Worm (Caenorhabditis elegans) whole organism, late embryonic: ENCODE data around the gene ador-1.

Experiments used
- C08G9.2 ChIP-seq: sonication (generic microtip); optimal IDR thresholded peaks from 2 replicates; lab custom pipeline; 2016; ENCODE audit warnings: mild to moderate bottlenecking, missing genetic modification characterization, moderate library complexity, missing compliant biosample characterization
- C38D4.7 ChIP-seq: fragments of 200-800 bp; sonication (Bioruptor generic); optimal IDR thresholded peaks from 2 replicates; lab custom pipeline; 2018; ENCODE audit warnings: mild to moderate bottlenecking, missing genetic modification characterization, moderate library complexity, missing compliant biosample characterization
- F13H6.1 ChIP-seq: sonication (generic microtip); optimal IDR thresholded peaks from 2 replicates; lab custom pipeline; 2016; ENCODE audit warnings: missing genetic modification characterization, missing compliant biosample characterization
- K09A11.1 ChIP-seq: sonication (generic microtip); optimal IDR thresholded peaks from 2 replicates; lab custom pipeline; 2017; ENCODE audit warnings: antibody characterized with exemption, mild to moderate bottlenecking, missing genetic modification characterization, missing compliant biosample characterization; ENCODE audit not compliant: insufficient read depth
- Y22D7AL.16 ChIP-seq: sonication (generic microtip); optimal IDR thresholded peaks from 2 replicates; lab custom pipeline; 2016; ENCODE audit warnings: missing genetic modification characterization, missing compliant biosample characterization
- ahr-1 ChIP-seq: sonication (generic microtip); optimal IDR thresholded peaks from 2 replicates; lab custom pipeline; 2016; ENCODE audit warnings: missing genetic modification characterization, missing compliant biosample characterization
- ama-1 ChIP-seq: fragments of 150-350 bp; optimal IDR thresholded peaks from 2 replicates; lab custom pipeline; 2014
- ceh-19 ChIP-seq: fragments of 200-800 bp; sonication (Bioruptor generic); optimal IDR thresholded peaks from 2 replicates; lab custom pipeline; 2018; ENCODE audit warnings: mild to moderate bottlenecking, missing genetic modification characterization, missing compliant biosample characterization
- ceh-2 ChIP-seq: sonication (generic microtip); optimal IDR thresholded peaks from 2 replicates; lab custom pipeline; 2016; ENCODE audit warnings: missing genotype, missing genetic modification characterization, missing compliant biosample characterization
- ceh-22 ChIP-seq: sonication (generic microtip); optimal IDR thresholded peaks from 2 replicates; lab custom pipeline; 2017; ENCODE audit warnings: missing biosample characterization, missing genetic modification characterization
- ceh-31 ChIP-seq: sonication (generic microtip); optimal IDR thresholded peaks from 2 replicates; lab custom pipeline; 2016; ENCODE audit warnings: missing genetic modification characterization, missing compliant biosample characterization
- ceh-34 ChIP-seq: sonication (generic microtip); optimal IDR thresholded peaks from 2 replicates; lab custom pipeline; 2016; ENCODE audit warnings: mild to moderate bottlenecking, missing genetic modification characterization, missing compliant biosample characterization
- ceh-45 ChIP-seq: fragments of 200-800 bp; sonication (Bioruptor generic); IDR thresholded peaks from 2 replicates; pipeline ENCODE4 v1.3.6; 2022; ENCODE audit warnings: missing genetic modification reagents, missing genetic modification characterization, missing compliant biosample characterization
- ceh-48 ChIP-seq: sonication (generic microtip); optimal IDR thresholded peaks from 2 replicates; lab custom pipeline; 2016; ENCODE audit warnings: missing genetic modification characterization, inconsistent platforms, missing compliant biosample characterization
- ceh-9 ChIP-seq: sonication (generic microtip); optimal IDR thresholded peaks from 2 replicates; lab custom pipeline; 2016; ENCODE audit warnings: mild to moderate bottlenecking, missing genetic modification characterization, inconsistent platforms, missing compliant biosample characterization
- che-1 ChIP-seq: sonication (generic microtip); optimal IDR thresholded peaks from 2 replicates; lab custom pipeline; 2016; ENCODE audit warnings: mild to moderate bottlenecking, missing genetic modification characterization, missing compliant biosample characterization
- dmd-4 ChIP-seq: sonication (generic microtip); optimal IDR thresholded peaks from 2 replicates; lab custom pipeline; 2016; ENCODE audit warnings: borderline replicate concordance, missing genetic modification characterization, missing compliant biosample characterization
- dve-1 ChIP-seq: sonication (generic microtip); optimal IDR thresholded peaks from 2 replicates; lab custom pipeline; 2017; ENCODE audit warnings: antibody characterized with exemption, mild to moderate bottlenecking, missing genetic modification characterization, missing compliant biosample characterization
- elt-2 ChIP-seq: sonication (generic microtip); optimal IDR thresholded peaks from 2 replicates; lab custom pipeline; 2016; ENCODE audit warnings: missing genetic modification reagents, missing genetic modification characterization, missing compliant biosample characterization
- elt-4 ChIP-seq: sonication (generic microtip); optimal IDR thresholded peaks from 2 replicates; lab custom pipeline; 2016; ENCODE audit warnings: missing genetic modification characterization, missing compliant biosample characterization
- eyg-1 ChIP-seq: sonication (generic microtip); optimal IDR thresholded peaks from 2 replicates; lab custom pipeline; 2016; ENCODE audit warnings: missing genotype, missing genetic modification characterization, missing compliant biosample characterization
- fkh-10 ChIP-seq: fragments of 150-350 bp; optimal IDR thresholded peaks from 2 replicates; lab custom pipeline; 2014; ENCODE audit warnings: missing biosample characterization, missing genetic modification reagents, missing genetic modification characterization
- fkh-6 ChIP-seq: sonication (generic microtip); optimal IDR thresholded peaks from 2 replicates; lab custom pipeline; 2016; ENCODE audit warnings: missing genetic modification characterization, missing compliant biosample characterization
- gmeb-2 ChIP-seq: sonication (generic microtip); optimal IDR thresholded peaks from 2 replicates; lab custom pipeline; 2016; ENCODE audit warnings: missing genetic modification characterization, inconsistent platforms, missing compliant biosample characterization
- hlh-13 ChIP-seq: fragments of 200-800 bp; sonication (Bioruptor generic); optimal IDR thresholded peaks from 2 replicates; lab custom pipeline; 2018; ENCODE audit warnings: mild to moderate bottlenecking, missing genetic modification characterization, missing compliant biosample characterization
- hlh-6 ChIP-seq: sonication (generic microtip); optimal IDR thresholded peaks from 2 replicates; lab custom pipeline; 2016; ENCODE audit warnings: missing genotype, missing genetic modification characterization, missing compliant biosample characterization
- lim-6 ChIP-seq: sonication (generic microtip); optimal IDR thresholded peaks from 2 replicates; lab custom pipeline; 2016; ENCODE audit warnings: missing genetic modification characterization, missing compliant biosample characterization
- mec-3 ChIP-seq: sonication (generic microtip); optimal IDR thresholded peaks from 2 replicates; lab custom pipeline; 2016; ENCODE audit warnings: borderline replicate concordance, missing genetic modification characterization, missing compliant biosample characterization
- nhr-232 ChIP-seq: sonication (generic microtip); optimal IDR thresholded peaks from 2 replicates; lab custom pipeline; 2016; ENCODE audit warnings: missing genetic modification characterization, missing compliant biosample characterization
- npax-4 ChIP-seq: sonication (generic microtip); optimal IDR thresholded peaks from 2 replicates; lab custom pipeline; 2016; ENCODE audit warnings: missing genetic modification characterization, missing compliant biosample characterization
- odd-2 ChIP-seq: sonication (generic microtip); optimal IDR thresholded peaks from 2 replicates; lab custom pipeline; 2017; ENCODE audit warnings: antibody characterized with exemption, mild to moderate bottlenecking, missing genetic modification characterization, missing compliant biosample characterization
- pha-4 ChIP-seq: fragments of 150-350 bp; optimal IDR thresholded peaks from 2 replicates; lab custom pipeline; 2018; ENCODE audit warnings: missing biosample characterization, missing genetic modification reagents, missing genetic modification characterization
- pqm-1 ChIP-seq: sonication (generic microtip); optimal IDR thresholded peaks from 2 replicates; lab custom pipeline; 2016; ENCODE audit warnings: missing genetic modification characterization, missing compliant biosample characterization
- ref-2 ChIP-seq: sonication (generic microtip); optimal IDR thresholded peaks from 2 replicates; lab custom pipeline; 2016; ENCODE audit warnings: missing genetic modification characterization, missing compliant biosample characterization
- rnt-1 ChIP-seq: sonication (generic microtip); optimal IDR thresholded peaks from 2 replicates; lab custom pipeline; 2016; ENCODE audit warnings: missing genetic modification characterization, missing compliant biosample characterization
- sdc-2 ChIP-seq: sonication (generic microtip); optimal IDR thresholded peaks from 2 replicates; lab custom pipeline; 2016; ENCODE audit warnings: missing genotype, missing genetic modification characterization, missing compliant biosample characterization
- sox-2 ChIP-seq: fragments of 200-800 bp; sonication (Bioruptor generic); IDR thresholded peaks from 2 replicates; pipeline ENCODE4 v1.3.6; 2022; ENCODE audit warnings: missing genetic modification reagents, missing genetic modification characterization, missing compliant biosample characterization
- sox-4 ChIP-seq: sonication (generic microtip); optimal IDR thresholded peaks from 2 replicates; lab custom pipeline; 2017; ENCODE audit warnings: mild to moderate bottlenecking, missing genetic modification characterization, inconsistent platforms, missing compliant biosample characterization
- syd-9 ChIP-seq: sonication (generic microtip); optimal IDR thresholded peaks from 2 replicates; lab custom pipeline; 2016; ENCODE audit warnings: mild to moderate bottlenecking, missing genetic modification characterization, moderate library complexity, missing compliant biosample characterization
- tbx-2 ChIP-seq: sonication (generic microtip); optimal IDR thresholded peaks from 2 replicates; lab custom pipeline; 2016; ENCODE audit warnings: missing genetic modification characterization, missing compliant biosample characterization
- tbx-7 ChIP-seq: sonication (generic microtip); optimal IDR thresholded peaks from 2 replicates; lab custom pipeline; 2016; ENCODE audit warnings: missing genotype, missing genetic modification characterization, missing compliant biosample characterization
- ttx-3 ChIP-seq: sonication (generic microtip); optimal IDR thresholded peaks from 2 replicates; lab custom pipeline; 2016; ENCODE audit warnings: missing genetic modification reagents, missing genetic modification characterization, missing compliant biosample characterization
- unc-3 ChIP-seq, 2 experiments: fragments of 200-800 bp in 1 of 2; sonication (Bioruptor generic) in 1 of 2; sonication (generic microtip) in 1 of 2; conservative IDR thresholded peaks in 1 of 2; optimal IDR thresholded peaks in 1 of 2; 2 replicates each; pipeline versions ENCODE4 v1.3.6 to Lab custom; 2016 to 2022; ENCODE audit warnings: missing compliant biosample characterization in 2 of 2, missing genetic modification characterization in 2 of 2, missing genetic modification reagents in 1 of 2
- unc-55 ChIP-seq: sonication (generic microtip); optimal IDR thresholded peaks from 2 replicates; lab custom pipeline; 2017; ENCODE audit warnings: missing biosample characterization, missing genetic modification reagents, missing genetic modification characterization

Gene ador-1

DNA sequence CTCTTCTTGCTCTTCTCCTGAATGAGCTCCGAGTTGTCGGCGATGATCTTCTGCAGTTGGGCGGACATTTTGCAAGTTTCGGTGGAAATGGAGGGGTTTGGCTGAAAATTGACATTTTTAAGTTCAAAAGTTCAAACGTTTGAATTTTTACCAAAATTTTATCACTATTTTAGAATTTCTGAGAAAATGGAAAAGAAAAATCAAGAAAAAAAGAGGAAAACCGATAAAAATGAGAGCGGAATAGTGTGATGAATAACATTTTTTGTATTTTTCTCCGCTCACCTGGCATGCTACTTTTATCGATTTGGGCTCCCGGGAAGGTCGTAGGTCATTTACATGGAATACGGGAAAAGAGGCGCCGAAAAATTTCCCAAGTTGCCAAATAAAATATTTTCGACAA lies 17.6 kb downstream of the ador-1 start, which contains the start of gene F15A4.10:
Gene F15A4.10 (minus strand): TSS at position 101 of the 400 bp plus-strand sequence.
- TF ChIP-seq ceh-19 (GFP tag; lab: Kevin White, UChicago) (no peak), Y22D7AL.16 (tag; lab: Kevin White, UChicago) (no peak), dmd-4 (no peak), ref-2 (no peak), K09A11.1 (no peak), nhr-232 (tag; lab: Kevin White, UChicago) (no peak), sdc-2 (tag; lab: Kevin White, UChicago) (no peak), lim-6 (tag; lab: Kevin White, UChicago) (no peak), ahr-1 (no peak), hlh-13 (GFP tag; lab: Kevin White, UChicago) (no peak), mec-3 (tag; lab: Kevin White, UChicago) (no peak), rnt-1 (tag; lab: Kevin White, UChicago) (no peak), C38D4.7 (no peak), odd-2 (tag; lab: Kevin White, UChicago) (no peak), hlh-6 (tag; lab: Kevin White, UChicago) (no peak), eyg-1 (tag; lab: Kevin White, UChicago) (no peak), ceh-22 (tag; lab: Kevin White, UChicago) (no peak)

- no peak for TF ChIP-seq gmeb-2 (tag; lab: Kevin White, UChicago)
- no peak for TF ChIP-seq dve-1
- no peak for TF ChIP-seq elt-4 (tag; lab: Kevin White, UChicago)
- TF ChIP-seq fkh-10 (GFP tag; lab: Kevin White, UChicago): no peak
- no peak for TF ChIP-seq elt-2 (tag; lab: Kevin White, UChicago)
Measured at ce11 chrII:12482622-12483021, 20.1 kb downstream of the ador-1 start, which contains the start of gene fbxb-102. Gene fbxb-102 (plus strand): TSS chrII:12482922.

ce11 chrII:12481645-12482044 lies 21.0 kb downstream of the ador-1 start:
- no peak for TF ChIP-seq odd-2 (tag; lab: Kevin White, UChicago)
- TF ChIP-seq dve-1: no peak
- no peak for TF ChIP-seq C08G9.2 (tag; lab: Kevin White, UChicago)
- no peak for TF ChIP-seq hlh-6 (tag; lab: Kevin White, UChicago)
- TF ChIP-seq ceh-45 (GFP tag; lab: Robert Waterston, UW): no peak
- TF ChIP-seq tbx-7 (tag; lab: Kevin White, UChicago): no peak
- no peak for TF ChIP-seq sox-4 (tag; lab: Kevin White, UChicago)
- no peak for TF ChIP-seq ref-2
- TF ChIP-seq pha-4 (tag; lab: Kevin White, UChicago): no peak
- TF ChIP-seq ceh-31 (tag; lab: Kevin White, UChicago): no peak
- no peak for TF ChIP-seq ceh-48 (tag; lab: Kevin White, UChicago)
- no peak for TF ChIP-seq ceh-9 (tag; lab: Kevin White, UChicago)
- TF ChIP-seq K09A11.1: no peak
- no peak for TF ChIP-seq tbx-2 (tag; lab: Kevin White, UChicago)
- no peak for TF ChIP-seq fkh-6 (tag; lab: Kevin White, UChicago)

ce11 chrII:12480811-12481210 lies 21.9 kb downstream of the ador-1 start, which contains the start of gene arrd-9:
Gene arrd-9 (minus strand): TSS chrII:12480911.
- TF ChIP-seq unc-55 (GFP tag; lab: Kevin White, UChicago): no peak
- TF ChIP-seq sox-2 (GFP tag; lab: Robert Waterston, UW): no peak
- no peak for TF ChIP-seq syd-9 (tag; lab: Kevin White, UChicago)
- TF ChIP-seq hlh-13 (GFP tag; lab: Kevin White, UChicago): no peak
- no peak for TF ChIP-seq npax-4 (tag; lab: Kevin White, UChicago)
- TF ChIP-seq che-1 (tag; lab: Kevin White, UChicago): no peak
- no peak for TF ChIP-seq ttx-3
- no peak for TF ChIP-seq ceh-2 (tag; lab: Kevin White, UChicago)
- no peak for TF ChIP-seq ceh-48 (tag; lab: Kevin White, UChicago)
- no peak for TF ChIP-seq pqm-1 (tag; lab: Kevin White, UChicago)
- TF ChIP-seq odd-2 (tag; lab: Kevin White, UChicago): no peak
- no peak for TF ChIP-seq unc-3 (GFP tag; conservative IDR thresholded peaks at IDR 0.05; lab: Robert Waterston, UW)
- no peak for TF ChIP-seq unc-3 (tag; optimal IDR thresholded peaks at IDR 0.05; lab: Kevin White, UChicago)
- TF ChIP-seq ceh-34 (tag; lab: Kevin White, UChicago): no peak
- TF ChIP-seq ama-1 (lab: Kevin White, UChicago): no peak
- no peak for TF ChIP-seq F13H6.1 (tag; lab: Kevin White, UChicago)
- no peak for TF ChIP-seq Y22D7AL.16 (tag; lab: Kevin White, UChicago)
- TF ChIP-seq, all 69 proteins: peak for 0
